In the genomic region with DNA sequence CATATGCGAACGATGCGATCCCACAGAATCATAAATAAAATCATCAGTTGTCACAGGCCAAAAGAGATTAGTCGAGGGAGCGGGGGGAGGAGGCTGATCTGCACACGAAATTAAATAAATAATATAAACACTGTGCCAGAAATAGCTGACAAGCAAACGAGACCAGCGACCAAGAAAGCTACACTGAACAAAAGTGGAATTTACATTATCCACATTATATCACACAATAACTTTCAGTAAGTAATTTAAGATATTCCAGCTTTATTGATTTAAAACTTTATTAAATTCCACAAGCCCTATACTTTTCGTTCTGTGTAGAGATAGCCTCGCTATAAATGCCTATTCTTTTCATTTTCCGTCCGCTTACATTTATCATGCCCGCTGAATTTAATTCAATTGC, we compare ENCODE assay signal across 1 fruit fly cellular context.
TF ChIP-seq lines count a peak whose summit lies in the region.

No protein-coding gene starts in this region.

TF ChIP-seq in whole organism, embryonic, 481 proteins besides CTCF, POLR2A, EP300 and RAD21 (continued from another document and continues in another):
- TF ChIP-seq vvl (GFP tag; IDR thresholded peaks at IDR 0.05; lab: Robert Waterston, UW) (peak; percentile 94), inv (GFP tag; IDR thresholded peaks at IDR 0.05; lab: Robert Waterston, UW; ENCODE audit: partially characterized antibody) (no peak), corto (GFP tag; optimal IDR thresholded peaks at IDR 0.05; lab: Kevin White, UChicago) (peak; percentile 26), CG2678 (tag; optimal IDR thresholded peaks at IDR 0.05; lab: Kevin White, UChicago) (peak; percentile 84), dmrt99B (tag; optimal IDR thresholded peaks at IDR 0.05; lab: Kevin White, UChicago) (peak; percentile 87), BtbVII (GFP tag; optimal IDR thresholded peaks at IDR 0.05; lab: Kevin White, UChicago) (peak; percentile 51), E2f1 (GFP tag; IDR thresholded peaks at IDR 0.05; lab: Robert Waterston, UW) (peak; percentile 87), Usf (GFP tag; optimal IDR thresholded peaks at IDR 0.05; lab: Kevin White, UChicago) (no peak), CG4730 (GFP tag; IDR thresholded peaks at IDR 0.05; lab: Robert Waterston, UW) (peak; percentile 80; the same call in 1 of the 2 replicates), CG1233 (GFP tag; optimal IDR thresholded peaks at IDR 0.05; lab: Kevin White, UChicago) (peak; percentile 51), CG12236 (GFP tag; optimal IDR thresholded peaks at IDR 0.05; lab: Kevin White, UChicago) (peak; percentile 64), Atf6 (GFP tag; IDR thresholded peaks at IDR 0.05; lab: Robert Waterston, UW) (peak; percentile 87), ato (GFP tag; IDR thresholded peaks at IDR 0.05; lab: Robert Waterston, UW; ENCODE audit: partially characterized antibody) (no peak), fd64A (GFP tag; optimal IDR thresholded peaks at IDR 0.05; lab: Kevin White, UChicago) (peak; percentile 21), CG6683 (GFP tag; optimal IDR thresholded peaks at IDR 0.05; lab: Kevin White, UChicago) (no peak), Opbp (GFP tag; IDR thresholded peaks at IDR 0.05; lab: Robert Waterston, UW; ENCODE audit: partially characterized antibody) (no peak), CG6654 (GFP tag; optimal IDR thresholded peaks at IDR 0.05; lab: Kevin White, UChicago) (peak; percentile 53), Poxn (GFP tag; IDR thresholded peaks at IDR 0.05; lab: Robert Waterston, UW) (peak; percentile 63), grau (tag; optimal IDR thresholded peaks at IDR 0.05; lab: Kevin White, UChicago) (peak; percentile 80), CG10565 (GFP tag; optimal IDR thresholded peaks at IDR 0.05; lab: Kevin White, UChicago) (no peak), fu2 (GFP tag; optimal IDR thresholded peaks at IDR 0.05; lab: Kevin White, UChicago) (peak; percentile 42), CG2120 (GFP tag; optimal IDR thresholded peaks at IDR 0.05; lab: Kevin White, UChicago) (peak; percentile 87), emc (GFP tag; optimal IDR thresholded peaks at IDR 0.05; lab: Kevin White, UChicago) (peak; percentile 49), D (optimal IDR thresholded peaks at IDR 0.05; lab: Kevin White, UChicago) (no peak), D (GFP tag; optimal IDR thresholded peaks at IDR 0.05; lab: Kevin White, UChicago) (peak; percentile 72), pfk (GFP tag; optimal IDR thresholded peaks at IDR 0.05; lab: Kevin White, UChicago) (no peak), CG33213 (GFP tag; optimal IDR thresholded peaks at IDR 0.05; lab: Kevin White, UChicago) (peak; percentile 51), fd3F (GFP tag; optimal IDR thresholded peaks at IDR 0.05; lab: Kevin White, UChicago) (peak; percentile 74), CG18262 (tag; optimal IDR thresholded peaks at IDR 0.05; lab: Kevin White, UChicago) (peak; percentile 80), bowl (GFP tag; IDR thresholded peaks at IDR 0.05; lab: Robert Waterston, UW) (peak; percentile 62; the same call in 1 of the 2 replicates), D19B (GFP tag; optimal IDR thresholded peaks at IDR 0.05; lab: Kevin White, UChicago) (peak; percentile 60), C15 (GFP tag; IDR thresholded peaks at IDR 0.05; lab: Robert Waterston, UW) (peak; percentile 82; the same call in 2 of the 3 replicates), gt (GFP tag; IDR thresholded peaks at IDR 0.05; lab: Robert Waterston, UW) (no peak), phol (tag; optimal IDR thresholded peaks at IDR 0.05; lab: Kevin White, UChicago) (peak; percentile 82), Jarid2 (GFP tag; optimal IDR thresholded peaks at IDR 0.05; lab: Kevin White, UChicago) (peak; percentile 57), bbx (GFP tag; IDR thresholded peaks at IDR 0.05; lab: Robert Waterston, UW; ENCODE audit: partially characterized antibody) (no peak), ssp (GFP tag; IDR thresholded peaks at IDR 0.05; lab: Robert Waterston, UW) (no peak), CG2199 (GFP tag; IDR thresholded peaks at IDR 0.05; lab: Robert Waterston, UW) (0 out of 3 replicates have a peak, but pooled peaks have one; percentile 27), shn (GFP tag; optimal IDR thresholded peaks at IDR 0.05; lab: Kevin White, UChicago) (peak; percentile 68), CG42726 (GFP tag; IDR thresholded peaks at IDR 0.05; lab: Robert Waterston, UW; ENCODE audit: partially characterized antibody) (no peak), Meics (GFP tag; optimal IDR thresholded peaks at IDR 0.05; lab: Kevin White, UChicago) (peak; percentile 80), CG30020 (tag; optimal IDR thresholded peaks at IDR 0.05; lab: Kevin White, UChicago) (peak; percentile 1), CG10321 (GFP tag; IDR thresholded peaks at IDR 0.05; lab: Robert Waterston, UW) (no peak), maf-S (GFP tag; optimal IDR thresholded peaks at IDR 0.05; lab: Kevin White, UChicago) (peak; percentile 68), pb (GFP tag; optimal IDR thresholded peaks at IDR 0.05; lab: Kevin White, UChicago) (peak; percentile 29), Max (GFP tag; optimal IDR thresholded peaks at IDR 0.05; lab: Kevin White, UChicago) (peak; percentile 60), CG12942 (GFP tag; optimal IDR thresholded peaks at IDR 0.05; lab: Kevin White, UChicago) (peak; percentile 65), CG11093 (GFP tag; IDR thresholded peaks at IDR 0.05; lab: Robert Waterston, UW) (peak; percentile 60; the same call in 2 of the 3 replicates), twi (tag; optimal IDR thresholded peaks at IDR 0.05; lab: Kevin White, UChicago) (peak; percentile 6), vfl (GFP tag; optimal IDR thresholded peaks at IDR 0.05; lab: Kevin White, UChicago) (no peak), kni (GFP tag; optimal IDR thresholded peaks at IDR 0.05; lab: Kevin White, UChicago) (no peak), CG10267 (tag; optimal IDR thresholded peaks at IDR 0.05; lab: Kevin White, UChicago) (peak; percentile 62), slou (GFP tag; optimal IDR thresholded peaks at IDR 0.05; lab: Kevin White, UChicago) (peak; percentile 67), NfI (GFP tag; optimal IDR thresholded peaks at IDR 0.05; lab: Kevin White, UChicago) (peak; percentile 64), dmrt11E (tag; optimal IDR thresholded peaks at IDR 0.05; lab: Kevin White, UChicago) (peak; percentile 67), CG13123 (GFP tag; optimal IDR thresholded peaks at IDR 0.05; lab: Kevin White, UChicago) (peak; percentile 50), usp (GFP tag; optimal IDR thresholded peaks at IDR 0.05; lab: Kevin White, UChicago) (no peak), YL-1 (GFP tag; optimal IDR thresholded peaks at IDR 0.05; lab: Kevin White, UChicago) (no peak), CG17361 (GFP tag; IDR thresholded peaks at IDR 0.05; lab: Robert Waterston, UW) (peak; percentile 80), CG14667 (GFP tag; IDR thresholded peaks at IDR 0.05; lab: Robert Waterston, UW) (peak; percentile 74), odd (GFP tag; optimal IDR thresholded peaks at IDR 0.05; lab: Kevin White, UChicago) (peak; percentile 72), dysf (GFP tag; IDR thresholded peaks at IDR 0.05; lab: Robert Waterston, UW) (peak; percentile 91), exex (tag; optimal IDR thresholded peaks at IDR 0.05; lab: Kevin White, UChicago) (no peak), CG2129 (GFP tag; IDR thresholded peaks at IDR 0.05; lab: Robert Waterston, UW; ENCODE audit: partially characterized antibody) (no peak), CG11504 (tag; optimal IDR thresholded peaks at IDR 0.05; lab: Kevin White, UChicago) (peak; percentile 83), CG34422 (GFP tag; IDR thresholded peaks at IDR 0.05; lab: Robert Waterston, UW) (no peak; the same call in none of the 3 replicates), NFAT (GFP tag; IDR thresholded peaks at IDR 0.05; lab: Robert Waterston, UW) (peak; percentile 72), ems (GFP tag; optimal IDR thresholded peaks at IDR 0.05; lab: Kevin White, UChicago) (peak; percentile 68), Abd-B (GFP tag; optimal IDR thresholded peaks at IDR 0.05; lab: Kevin White, UChicago) (peak; percentile 78), Pdp1 (GFP tag; optimal IDR thresholded peaks at IDR 0.05; lab: Kevin White, UChicago) (peak; percentile 77), fd102C (GFP tag; optimal IDR thresholded peaks at IDR 0.05; lab: Kevin White, UChicago) (no peak), unpg (GFP tag; optimal IDR thresholded peaks at IDR 0.05; lab: Kevin White, UChicago) (peak; percentile 86), CG32767 (GFP tag; IDR thresholded peaks at IDR 0.05; lab: Robert Waterston, UW) (peak; percentile 85; the same call in 1 of the 2 replicates), sim (GFP tag; IDR thresholded peaks at IDR 0.05; lab: Robert Waterston, UW) (peak; percentile 89), CG11456 (GFP tag; IDR thresholded peaks at IDR 0.05; lab: Robert Waterston, UW) (peak; percentile 90), chif (GFP tag; optimal IDR thresholded peaks at IDR 0.05; lab: Kevin White, UChicago) (peak; percentile 62 to 75), H15 (GFP tag; IDR thresholded peaks at IDR 0.05; lab: Robert Waterston, UW) (no peak; the same call in 1 of the 3 replicates), dpn (GFP tag; optimal IDR thresholded peaks at IDR 0.05; lab: Kevin White, UChicago) (peak; percentile 78 to 80), jigr1 (GFP tag; IDR thresholded peaks at IDR 0.05; lab: Robert Waterston, UW) (no peak), mld (GFP tag; IDR thresholded peaks at IDR 0.05; lab: Robert Waterston, UW; ENCODE audit: partially characterized antibody) (no peak), CG11696 (GFP tag; IDR thresholded peaks at IDR 0.05; lab: Robert Waterston, UW) (peak; percentile 78), CG7963 (GFP tag; IDR thresholded peaks at IDR 0.05; lab: Robert Waterston, UW; ENCODE audit: partially characterized antibody) (no peak), CG6689 (GFP tag; IDR thresholded peaks at IDR 0.05; lab: Robert Waterston, UW) (peak; percentile 86), gro (GFP tag; optimal IDR thresholded peaks at IDR 0.05; lab: Kevin White, UChicago) (peak; percentile 23), vnd (GFP tag; IDR thresholded peaks at IDR 0.05; lab: Robert Waterston, UW; ENCODE audit: partially characterized antibody) (no peak), Hr78 (GFP tag; optimal IDR thresholded peaks at IDR 0.05; lab: Kevin White, UChicago) (peak in 1 of 2 experiments; percentile 33), CG11398 (GFP tag; optimal IDR thresholded peaks at IDR 0.05; lab: Kevin White, UChicago) (peak; percentile 23), CG16779 (GFP tag; IDR thresholded peaks at IDR 0.05; lab: Robert Waterston, UW) (no peak; the same call in 1 of the 2 replicates), HHEX (GFP tag; optimal IDR thresholded peaks at IDR 0.05; lab: Kevin White, UChicago) (peak; percentile 84), CG7556 (GFP tag; optimal IDR thresholded peaks at IDR 0.05; lab: Kevin White, UChicago) (peak; percentile 79), CG13624 (GFP tag; optimal IDR thresholded peaks at IDR 0.05; lab: Kevin White, UChicago) (peak; percentile 66), CG11085 (GFP tag; IDR thresholded peaks at IDR 0.05; lab: Robert Waterston, UW) (peak; percentile 73), ken (GFP tag; IDR thresholded peaks at IDR 0.05; lab: Robert Waterston, UW) (peak; percentile 86), CG12299 (tag; optimal IDR thresholded peaks at IDR 0.05; lab: Kevin White, UChicago) (peak; percentile 58), Six4 (GFP tag; optimal IDR thresholded peaks at IDR 0.05; lab: Kevin White, UChicago) (peak; percentile 54), Fer3 (tag; optimal IDR thresholded peaks at IDR 0.05; lab: Kevin White, UChicago) (peak; percentile 84), Sin3A (optimal IDR thresholded peaks at IDR 0.05; lab: Kevin White, UChicago) (no peak), da (GFP tag; optimal IDR thresholded peaks at IDR 0.05; lab: Kevin White, UChicago) (no peak), CG18476 (GFP tag; optimal IDR thresholded peaks at IDR 0.05; lab: Kevin White, UChicago) (peak; percentile 70), Taf1 (GFP tag; IDR thresholded peaks at IDR 0.05; lab: Robert Waterston, UW) (peak; percentile 83), kay (GFP tag; optimal IDR thresholded peaks at IDR 0.05; lab: Kevin White, UChicago) (peak; percentile 28), ro (GFP tag; IDR thresholded peaks at IDR 0.05; lab: Robert Waterston, UW) (peak; percentile 65; the same call in 1 of the 2 replicates), z (GFP tag; IDR thresholded peaks at IDR 0.05; lab: Robert Waterston, UW) (no peak), CrebB (tag; optimal IDR thresholded peaks at IDR 0.05; lab: Kevin White, UChicago) (no peak), HLH3B (GFP tag; IDR thresholded peaks at IDR 0.05; lab: Robert Waterston, UW) (peak; percentile 90), disco-r (GFP tag; optimal IDR thresholded peaks at IDR 0.05; lab: Kevin White, UChicago) (peak; percentile 16), chn (GFP tag; optimal IDR thresholded peaks at IDR 0.05; lab: Kevin White, UChicago) (peak; percentile 66), ase (GFP tag; IDR thresholded peaks at IDR 0.05; lab: Robert Waterston, UW) (peak; percentile 82), CG8089 (GFP tag; optimal IDR thresholded peaks at IDR 0.05; lab: Kevin White, UChicago) (peak; percentile 48), HmgZ (tag; optimal IDR thresholded peaks at IDR 0.05; lab: Kevin White, UChicago) (peak; percentile 67), Aef1 (GFP tag; IDR thresholded peaks at IDR 0.05; lab: Robert Waterston, UW) (peak; percentile 83), Dll (GFP tag; IDR thresholded peaks at IDR 0.05; lab: Robert Waterston, UW; ENCODE audit: partially characterized antibody) (no peak), BEAF-32 (GFP tag; optimal IDR thresholded peaks at IDR 0.05; lab: Kevin White, UChicago) (no peak), gem (tag; optimal IDR thresholded peaks at IDR 0.05; lab: Kevin White, UChicago) (peak; percentile 89), CG43689 (GFP tag; IDR thresholded peaks at IDR 0.05; lab: Robert Waterston, UW) (no peak), CG8944 (GFP tag; optimal IDR thresholded peaks at IDR 0.05; lab: Kevin White, UChicago) (peak; percentile 49), onecut (GFP tag; IDR thresholded peaks at IDR 0.05; lab: Robert Waterston, UW) (peak; percentile 69), B-H1 (GFP tag; IDR thresholded peaks at IDR 0.05; lab: Robert Waterston, UW) (peak; percentile 87; the same call in 2 of the 3 replicates), CG3838 (GFP tag; optimal IDR thresholded peaks at IDR 0.05; lab: Kevin White, UChicago) (peak; percentile 51), CG18764 (GFP tag; optimal IDR thresholded peaks at IDR 0.05; lab: Kevin White, UChicago) (peak; percentile 44), CG6175 (GFP tag; IDR thresholded peaks at IDR 0.05; lab: Robert Waterston, UW) (no peak; the same call in none of the 3 replicates), sima (GFP tag; optimal IDR thresholded peaks at IDR 0.05; lab: Kevin White, UChicago) (no peak), NC2β (GFP tag; optimal IDR thresholded peaks at IDR 0.05; lab: Kevin White, UChicago) (peak; percentile 58), trh (GFP tag; optimal IDR thresholded peaks at IDR 0.05; lab: Kevin White, UChicago) (peak; percentile 74), CG7745 (tag; optimal IDR thresholded peaks at IDR 0.05; lab: Kevin White, UChicago) (no peak)
